Worm (Caenorhabditis elegans): ENCODE results near the gene AC3.12.

ce11 chrV:10342904-10343303 lies 36.3 kb downstream of the AC3.12 start, which contains the start of gene K07C5.3:
- TF ChIP-seq unc-62 (GFP tag; optimal IDR thresholded peaks at IDR 0.05) (no peak), elt-1 (tag; optimal IDR thresholded peaks at IDR 0.05; ENCODE audit: borderline replicate concordance, insufficient read depth) (no peak)
